Fruit fly (Drosophila melanogaster) whole organism, wandering third instar larva: ENCODE data around the gene CG15767.

Experiments used
- GATAd ChIP-seq: sonication (Bioruptor generic); optimal IDR thresholded peaks from 2 replicates; lab custom pipeline; 2016; ENCODE audit warnings: missing biosample characterization, missing genetic modification characterization
- Hr83 ChIP-seq: fragments of 200-300 bp; sonication (Bioruptor generic); optimal IDR thresholded peaks from 2 replicates; lab custom pipeline; 2016; ENCODE audit warnings: missing biosample characterization, mild to moderate bottlenecking, missing genetic modification characterization, moderate library complexity; ENCODE audit not compliant: poor library complexity, severe bottlenecking
- Rel ChIP-seq, 2 experiments: fragments of 200-800 bp; sonication (Bioruptor generic) in 1 of 2; optimal IDR thresholded peaks; 2 replicates in 1 of 2; 3 replicates in 1 of 2; lab custom pipeline; 2016 to 2019; ENCODE audit warnings: mild to moderate bottlenecking in 2 of 2, missing biosample characterization in 2 of 2, missing genetic modification characterization in 2 of 2, moderate library complexity in 1 of 2
- fru ChIP-seq: fragments of 200-800 bp; sonication (Bioruptor generic); optimal IDR thresholded peaks from 3 replicates; lab custom pipeline; 2016; ENCODE audit warnings: missing biosample characterization, mild to moderate bottlenecking, missing genetic modification characterization
- h ChIP-seq: fragments of 200-800 bp; sonication (Bioruptor generic); optimal IDR thresholded peaks from 3 replicates; lab custom pipeline; 2016; ENCODE audit warnings: missing biosample characterization, mild to moderate bottlenecking, missing genetic modification characterization

dm6 chrX:5766732-5767131 lies 22.6 kb upstream of the CG15767 start:
- TF ChIP-seq Rel (GFP tag; optimal IDR thresholded peaks at IDR 0.05; lab: Kevin White, UChicago) (no peak), Rel (tag; optimal IDR thresholded peaks at IDR 0.05; lab: Kevin White, UChicago) (no peak), h (GFP tag; lab: Kevin White, UChicago) (no peak), fru (GFP tag; lab: Kevin White, UChicago) (no peak), GATAd (GFP tag; lab: Kevin White, UChicago) (no peak), Hr83 (GFP tag; lab: Kevin White, UChicago) (no peak)
